Fruit fly (Drosophila melanogaster) whole organism, embryonic: Measurements from ENCODE around the gene CG14212.

ENCODE experiments used
- Asciz ChIP-seq: fragments of 200-800 bp; sonication (Bioruptor generic); optimal IDR thresholded peaks from 2 replicates; lab custom pipeline; 2017; ENCODE audit warnings: missing biosample characterization, mild to moderate bottlenecking, missing genetic modification characterization, missing genetic modification reagents
- Atf6 ChIP-seq: fragments of 200-800 bp; sonication (Bioruptor generic); IDR thresholded peaks from 2 replicates; pipeline ENCODE4 v1.3.6; 2022; ENCODE audit warnings: missing biosample characterization, missing genetic modification characterization
- Bgb ChIP-seq: fragments of 200-800 bp; sonication (Bioruptor generic); IDR thresholded peaks from 2 replicates; pipeline ENCODE4 v1.3.6; 2022; ENCODE audit warnings: missing biosample characterization, missing genetic modification characterization; ENCODE audit not compliant: partially characterized antibody
- CG12071 ChIP-seq: fragments of 200-800 bp; sonication (Bioruptor generic); optimal IDR thresholded peaks from 3 replicates; lab custom pipeline; 2018; ENCODE audit warnings: missing biosample characterization, mild to moderate bottlenecking, missing genetic modification characterization
- CG12391 ChIP-seq: fragments of 200-800 bp; sonication (Bioruptor generic); optimal IDR thresholded peaks from 3 replicates; lab custom pipeline; 2018; ENCODE audit warnings: missing biosample characterization, mild to moderate bottlenecking, missing genetic modification characterization, moderate library complexity
- CG16813 ChIP-seq: fragments of 200-800 bp; sonication (Bioruptor generic); IDR thresholded peaks from 3 replicates; pipeline ENCODE4 v1.3.6; 2022; ENCODE audit warnings: missing biosample characterization, missing genetic modification characterization; ENCODE audit not compliant: partially characterized antibody
- CG17186 ChIP-seq: fragments of 200-800 bp; sonication (Bioruptor generic); optimal IDR thresholded peaks from 3 replicates; lab custom pipeline; 2017; ENCODE audit warnings: missing biosample characterization, missing genetic modification reagents, missing genetic modification characterization
- CG17568 ChIP-seq: fragments of 200-800 bp; sonication (Bioruptor generic); optimal IDR thresholded peaks from 2 replicates; lab custom pipeline; 2018; ENCODE audit warnings: missing biosample characterization, mild to moderate bottlenecking, missing genetic modification characterization, moderate library complexity
- CG1832 ChIP-seq: fragments of 200-800 bp; sonication (Bioruptor generic); optimal IDR thresholded peaks from 2 replicates; lab custom pipeline; 2017; ENCODE audit warnings: missing biosample characterization, mild to moderate bottlenecking, missing genetic modification characterization, inconsistent platforms
- CG2116 ChIP-seq: fragments of 200-800 bp; sonication (Bioruptor generic); optimal IDR thresholded peaks from 3 replicates; lab custom pipeline; 2018; ENCODE audit warnings: missing biosample characterization, mild to moderate bottlenecking, missing genetic modification characterization
- CG31365 ChIP-seq: fragments of 200-800 bp; sonication (Bioruptor generic); optimal IDR thresholded peaks from 2 replicates; lab custom pipeline; 2018; ENCODE audit warnings: missing biosample characterization, mild to moderate bottlenecking, missing genetic modification characterization
- CG3163 ChIP-seq: fragments of 200-800 bp; sonication (Bioruptor generic); optimal IDR thresholded peaks from 3 replicates; lab custom pipeline; 2016; ENCODE audit warnings: missing biosample characterization, missing genetic modification characterization
- CG32532 ChIP-seq: fragments of 200-800 bp; sonication (Bioruptor generic); IDR thresholded peaks from 2 replicates; pipeline ENCODE4 v1.3.6; 2022; ENCODE audit warnings: missing biosample characterization, missing genetic modification characterization
- CG3281 ChIP-seq: fragments of 200-800 bp; sonication (Bioruptor generic); optimal IDR thresholded peaks from 3 replicates; lab custom pipeline; 2017; ENCODE audit warnings: missing biosample characterization, mild to moderate bottlenecking, missing genetic modification characterization
- CG34376 ChIP-seq: fragments of 200-800 bp; sonication (Bioruptor generic); optimal IDR thresholded peaks from 2 replicates; lab custom pipeline; 2018; ENCODE audit warnings: missing biosample characterization, mild to moderate bottlenecking, missing genetic modification characterization
- CG5245 ChIP-seq: fragments of 200-800 bp; sonication (Bioruptor generic); optimal IDR thresholded peaks from 3 replicates; lab custom pipeline; 2016; ENCODE audit warnings: missing biosample characterization, missing genetic modification characterization
- CG6254 ChIP-seq: fragments of 200-800 bp; sonication (Bioruptor generic); optimal IDR thresholded peaks from 3 replicates; lab custom pipeline; 2017; ENCODE audit warnings: mild to moderate bottlenecking, missing biosample characterization, missing genetic modification reagents, missing genetic modification characterization
- CG6813 ChIP-seq: fragments of 200-800 bp; sonication (Bioruptor generic); optimal IDR thresholded peaks from 2 replicates; lab custom pipeline; 2017; ENCODE audit warnings: missing biosample characterization, missing genetic modification characterization, mild to moderate bottlenecking, moderate library complexity, missing genetic modification reagents
- CG8388 ChIP-seq: fragments of 200-800 bp; sonication (Bioruptor generic); optimal IDR thresholded peaks from 2 replicates; lab custom pipeline; 2019; ENCODE audit warnings: missing biosample characterization, mild to moderate bottlenecking, missing genetic modification characterization, moderate library complexity
- CG8765 ChIP-seq: fragments of 200-800 bp; sonication (Bioruptor generic); IDR thresholded peaks from 2 replicates; pipeline ENCODE4 v1.3.6; 2022; ENCODE audit warnings: missing biosample characterization, missing genetic modification characterization
- CG9437 ChIP-seq: fragments of 200-800 bp; sonication (Bioruptor generic); optimal IDR thresholded peaks from 2 replicates; lab custom pipeline; 2018; ENCODE audit warnings: missing biosample characterization, mild to moderate bottlenecking, missing genetic modification characterization
- CHES-1-like ChIP-seq: fragments of 200-800 bp; sonication (Bioruptor generic); optimal IDR thresholded peaks from 2 replicates; lab custom pipeline; 2016; ENCODE audit warnings: missing biosample characterization, missing genetic modification characterization
- Ets65A ChIP-seq: fragments of 200-800 bp; sonication (Bioruptor generic); peaks from one replicate; lab custom pipeline; 2016; ENCODE audit warnings: missing biosample characterization, missing genetic modification characterization
- Gsc ChIP-seq: fragments of 200-800 bp; sonication (Bioruptor generic); IDR thresholded peaks from 2 replicates; pipeline ENCODE4 v1.3.6; 2022; ENCODE audit warnings: missing biosample characterization, missing genetic modification characterization
- MESR4 ChIP-seq: fragments of 200-800 bp; sonication (Bioruptor generic); optimal IDR thresholded peaks from 2 replicates; lab custom pipeline; 2018; ENCODE audit warnings: missing biosample characterization, mild to moderate bottlenecking, missing genetic modification characterization, moderate library complexity
- Med ChIP-seq: fragments of 200-800 bp; sonication (Bioruptor generic); peaks from one replicate; lab custom pipeline; 2016; ENCODE audit warnings: missing biosample characterization, missing genetic modification characterization, mild to moderate bottlenecking, inconsistent platforms, moderate library complexity
- NC2α ChIP-seq: fragments of 200-800 bp; sonication (Bioruptor generic); optimal IDR thresholded peaks from 2 replicates; lab custom pipeline; 2016; ENCODE audit warnings: missing biosample characterization, missing genetic modification characterization
- Neu2 ChIP-seq: fragments of 200-800 bp; sonication (Bioruptor generic); optimal IDR thresholded peaks from 3 replicates; lab custom pipeline; 2016; ENCODE audit warnings: missing biosample characterization, missing genetic modification characterization, borderline replicate concordance
- Oli ChIP-seq: fragments of 200-800 bp; sonication (Bioruptor generic); optimal IDR thresholded peaks from 2 replicates; lab custom pipeline; 2018; ENCODE audit warnings: missing biosample characterization, mild to moderate bottlenecking, missing genetic modification characterization, moderate library complexity
- Ptx1 ChIP-seq: fragments of 200-800 bp; sonication (Bioruptor generic); IDR thresholded peaks from 2 replicates; pipeline ENCODE4 v1.3.6; 2022; ENCODE audit warnings: missing biosample characterization, missing genetic modification characterization
- aop ChIP-seq: fragments of 200-800 bp; sonication (Bioruptor generic); IDR thresholded peaks from 2 replicates; pipeline ENCODE4 v1.3.6; 2022; ENCODE audit warnings: missing biosample characterization, missing genetic modification characterization
- bab2 ChIP-seq: fragments of 200-800 bp; sonication (Bioruptor generic); optimal IDR thresholded peaks from 2 replicates; lab custom pipeline; 2016; ENCODE audit warnings: missing biosample characterization, missing genetic modification characterization
- cato ChIP-seq: fragments of 200-800 bp; sonication (Bioruptor generic); optimal IDR thresholded peaks from 2 replicates; lab custom pipeline; 2016; ENCODE audit warnings: missing biosample characterization, missing genetic modification characterization, borderline replicate concordance
- caup ChIP-seq: fragments of 200-800 bp; sonication (Bioruptor generic); optimal IDR thresholded peaks from 3 replicates; lab custom pipeline; 2017; ENCODE audit warnings: missing biosample characterization, mild to moderate bottlenecking, missing genetic modification characterization, moderate library complexity; ENCODE audit not compliant: severe bottlenecking
- cg ChIP-seq: fragments of 200-800 bp; sonication (Bioruptor generic); optimal IDR thresholded peaks from 3 replicates; lab custom pipeline; 2019; ENCODE audit warnings: missing biosample characterization, mild to moderate bottlenecking, missing genetic modification characterization, moderate library complexity
- corto ChIP-seq: fragments of 200-800 bp; sonication (Bioruptor generic); optimal IDR thresholded peaks from 2 replicates; lab custom pipeline; 2016; ENCODE audit warnings: missing biosample characterization, mild to moderate bottlenecking, missing genetic modification characterization, moderate library complexity
- da ChIP-seq: fragments of 200-800 bp; sonication (Bioruptor generic); optimal IDR thresholded peaks from 2 replicates; lab custom pipeline; 2016; ENCODE audit warnings: missing biosample characterization, missing genetic modification characterization
- dmrt11E ChIP-seq: fragments of 200-800 bp; sonication (Bioruptor generic); optimal IDR thresholded peaks from 3 replicates; lab custom pipeline; 2018; ENCODE audit warnings: missing biosample characterization, mild to moderate bottlenecking, missing genetic modification characterization, moderate library complexity
- dpn ChIP-seq, 2 experiments: fragments of 200-800 bp; sonication (Bioruptor generic); optimal IDR thresholded peaks; 3 replicates each; lab custom pipeline; 2016; ENCODE audit warnings: missing biosample characterization in 2 of 2, missing genetic modification characterization in 2 of 2
- hkb ChIP-seq, 2 experiments: fragments of 200-800 bp in 1 of 2; fragments of >200 bp in 1 of 2; sonication (Bioruptor generic) in 1 of 2; IDR thresholded peaks in 1 of 2; optimal IDR thresholded peaks in 1 of 2; 2 replicates each; pipeline versions ENCODE4 v1.3.6 to Lab custom; 2017 to 2022; ENCODE audit warnings: missing biosample characterization in 1 of 2, missing genetic modification characterization in 1 of 2
- hth ChIP-seq: fragments of >200 bp; optimal IDR thresholded peaks from 2 replicates; lab custom pipeline; 2017; ENCODE audit warnings: inconsistent platforms
- ken ChIP-seq: fragments of 200-800 bp; sonication (Bioruptor generic); IDR thresholded peaks from 3 replicates; pipeline ENCODE4 v1.3.6; 2022; ENCODE audit warnings: missing biosample characterization, missing genetic modification characterization
- nerfin-1 ChIP-seq: fragments of 200-800 bp; sonication (Bioruptor generic); optimal IDR thresholded peaks from 3 replicates; lab custom pipeline; 2019; ENCODE audit warnings: missing biosample characterization, mild to moderate bottlenecking, missing genetic modification characterization, moderate library complexity
- nerfin-2 ChIP-seq: fragments of 200-800 bp; sonication (Bioruptor generic); IDR thresholded peaks from 2 replicates; pipeline ENCODE4 v1.3.6; 2022; ENCODE audit warnings: missing biosample characterization, missing genetic modification characterization; ENCODE audit not compliant: partially characterized antibody
- oc ChIP-seq: fragments of 200-800 bp; sonication (Bioruptor generic); optimal IDR thresholded peaks from 2 replicates; lab custom pipeline; 2018; ENCODE audit warnings: missing biosample characterization, mild to moderate bottlenecking, missing genetic modification characterization, moderate library complexity
- pfk ChIP-seq: fragments of 200-800 bp; sonication (Bioruptor generic); optimal IDR thresholded peaks from 2 replicates; lab custom pipeline; 2018; ENCODE audit warnings: missing biosample characterization, mild to moderate bottlenecking, missing genetic modification characterization, moderate library complexity
- toy ChIP-seq: fragments of 200-800 bp; sonication (Bioruptor generic); IDR thresholded peaks from 2 replicates; pipeline ENCODE4 v1.3.6; 2022; ENCODE audit warnings: missing biosample characterization, missing genetic modification characterization
- trem ChIP-seq: fragments of 200-800 bp; optimal IDR thresholded peaks from 3 replicates; lab custom pipeline; 2019; ENCODE audit warnings: missing biosample characterization, mild to moderate bottlenecking, missing genetic modification characterization, moderate library complexity
- zf30C ChIP-seq: fragments of 200-800 bp; sonication (Bioruptor generic); optimal IDR thresholded peaks from 3 replicates; lab custom pipeline; 2018; ENCODE audit warnings: missing biosample characterization, mild to moderate bottlenecking, missing genetic modification characterization

Gene CG14212

DNA sequence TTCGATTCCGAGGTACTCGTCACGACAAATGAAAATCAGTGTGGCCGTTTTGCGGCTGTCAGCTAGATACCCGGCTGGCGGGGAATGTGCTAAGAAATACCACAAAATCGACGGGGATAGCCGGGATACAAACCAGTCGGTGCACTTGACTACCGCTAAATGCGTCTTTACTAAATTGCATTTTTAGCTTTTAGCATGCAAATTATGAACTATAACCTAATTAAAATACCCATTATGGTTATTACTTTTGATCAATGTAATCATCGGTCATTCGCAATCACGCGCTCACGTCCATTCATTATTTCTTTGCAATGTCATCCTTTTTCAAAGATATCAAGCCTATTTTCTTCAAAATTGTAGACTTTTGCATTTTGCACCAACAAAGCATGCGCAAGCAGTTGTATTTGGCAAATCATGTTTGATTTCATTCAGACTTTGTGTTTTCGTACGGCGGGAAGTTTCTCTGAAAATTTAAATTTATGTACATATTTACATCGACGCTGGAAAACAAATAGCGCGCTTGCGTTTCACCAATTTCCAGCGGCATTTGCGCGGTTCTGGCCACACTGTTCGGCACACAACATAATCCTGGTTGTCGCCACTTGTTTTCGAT is 12.9 kb downstream of the CG14212 start, which contains the start of gene Rcd-1 (continued):
- no peak for TF ChIP-seq Oli (tag; lab: Kevin White, UChicago)
- TF ChIP-seq da (GFP tag; lab: Kevin White, UChicago): no peak
- TF ChIP-seq corto (GFP tag; lab: Kevin White, UChicago): no peak
- TF ChIP-seq ken (GFP tag; lab: Robert Waterston, UW): no peak
- no peak for TF ChIP-seq nerfin-2 (GFP tag; lab: Robert Waterston, UW)
- no peak for TF ChIP-seq aop (GFP tag; lab: Robert Waterston, UW)
- TF ChIP-seq dpn (GFP tag; optimal IDR thresholded peaks at IDR 0.05; lab: Kevin White, UChicago): no peak
- TF ChIP-seq Ets65A (GFP tag; lab: Kevin White, UChicago): no peak
- no peak for TF ChIP-seq cato (GFP tag; lab: Kevin White, UChicago)
- TF ChIP-seq CHES-1-like (GFP tag; lab: Kevin White, UChicago): peak; percentile 16
- TF ChIP-seq Atf6 (GFP tag; lab: Robert Waterston, UW): no peak
- TF ChIP-seq MESR4 (GFP tag; lab: Kevin White, UChicago): no peak
- TF ChIP-seq NC2α (GFP tag; lab: Kevin White, UChicago): no peak
- no peak for TF ChIP-seq oc (tag; lab: Kevin White, UChicago)
- no peak for TF ChIP-seq caup (GFP tag; lab: Kevin White, UChicago)
- TF ChIP-seq CG34376: no peak
- TF ChIP-seq dmrt11E: no peak
- TF ChIP-seq CG17568: no peak
- TF ChIP-seq Asciz (GFP tag; lab: Kevin White, UChicago): no peak
- no peak for TF ChIP-seq hth
- no peak for TF ChIP-seq CG31365
- no peak for TF ChIP-seq CG8765 (GFP tag; lab: Robert Waterston, UW)
- TF ChIP-seq CG17186 (GFP tag; lab: Kevin White, UChicago): peak; percentile 59
- TF ChIP-seq trem (tag; lab: Kevin White, UChicago): no peak
- no peak for TF ChIP-seq Neu2
- no peak for TF ChIP-seq Gsc (GFP tag; lab: Robert Waterston, UW)
- TF ChIP-seq nerfin-1 (tag; lab: Kevin White, UChicago): no peak
- TF ChIP-seq CG3281 (GFP tag; lab: Kevin White, UChicago): no peak
- TF ChIP-seq CG12391 (tag; lab: Kevin White, UChicago): no peak
- TF ChIP-seq CG2116 (GFP tag; lab: Kevin White, UChicago): peak; percentile 20
- TF ChIP-seq pfk (GFP tag; lab: Kevin White, UChicago): no peak
- no peak for TF ChIP-seq CG9437 (GFP tag; lab: Kevin White, UChicago)
- no peak for TF ChIP-seq CG6813 (GFP tag; lab: Kevin White, UChicago)
- TF ChIP-seq CG5245 (GFP tag; lab: Kevin White, UChicago): no peak
- TF ChIP-seq zf30C (GFP tag; lab: Kevin White, UChicago): no peak
- no peak for TF ChIP-seq toy (GFP tag; lab: Robert Waterston, UW)
- TF ChIP-seq CG8388 (GFP tag; lab: Kevin White, UChicago): no peak
- no peak for TF ChIP-seq bab2 (GFP tag; lab: Kevin White, UChicago)

- TF ChIP-seq CG32532 (GFP tag; lab: Robert Waterston, UW): no peak
- TF ChIP-seq CG1832 (GFP tag; lab: Kevin White, UChicago): peak; percentile 66
- TF ChIP-seq CG12071 (GFP tag; lab: Kevin White, UChicago): no peak
- no peak for TF ChIP-seq Ptx1
- TF ChIP-seq hkb (optimal IDR thresholded peaks at IDR 0.05; lab: Kevin White, UChicago): no peak
- TF ChIP-seq hkb (GFP tag; IDR thresholded peaks at IDR 0.05; lab: Robert Waterston, UW): no peak
- TF ChIP-seq CG3163 (GFP tag; lab: Kevin White, UChicago): no peak
- no peak for TF ChIP-seq CG16813 (GFP tag; lab: Robert Waterston, UW)
- TF ChIP-seq cg (GFP tag; lab: Kevin White, UChicago): no peak
- peak; percentile 46 for TF ChIP-seq CG6254 (GFP tag; lab: Kevin White, UChicago)
- TF ChIP-seq Bgb (GFP tag; lab: Robert Waterston, UW): 0 out of 2 replicates have a peak, but pooled peaks have one; percentile 13
- no peak for TF ChIP-seq CHES-1-like (GFP tag; lab: Kevin White, UChicago)
- peak; percentile 37 for TF ChIP-seq Med (GFP tag; lab: Kevin White, UChicago)
- TF ChIP-seq NC2α (GFP tag; lab: Kevin White, UChicago): no peak
Observed at dm6 chrX:19640707-19641248, 15.3 kb downstream of the CG14212 start.
